Worm (Caenorhabditis elegans) whole organism, L1 larva: ENCODE results near the gene rnr-1.

Experiments
- aly-2 ChIP-seq: fragments of 150-350 bp; optimal IDR thresholded peaks from 2 replicates; lab custom pipeline; 2014; ENCODE audit warnings: missing biosample characterization, missing genetic modification characterization
- egl-13 ChIP-seq: sonication (generic microtip); optimal IDR thresholded peaks from 2 replicates; lab custom pipeline; 2016; ENCODE audit warnings: missing genotype, missing genetic modification reagents, missing genetic modification characterization, missing compliant biosample characterization
- jun-1 ChIP-seq: fragments of 150-350 bp; optimal IDR thresholded peaks from 2 replicates; lab custom pipeline; 2014; ENCODE audit warnings: missing biosample characterization, missing genetic modification reagents, missing genetic modification characterization
- lin-13 ChIP-seq: fragments of 150-350 bp; optimal IDR thresholded peaks from 2 replicates; lab custom pipeline; 2014; ENCODE audit warnings: missing biosample characterization, missing genetic modification reagents, missing genetic modification characterization
- nhr-76 ChIP-seq: sonication (generic microtip); optimal IDR thresholded peaks from 2 replicates; lab custom pipeline; 2017; ENCODE audit warnings: missing biosample characterization, missing genetic modification characterization
- nhr-77 ChIP-seq: fragments of 150-350 bp; optimal IDR thresholded peaks from 2 replicates; lab custom pipeline; 2014; ENCODE audit warnings: missing biosample characterization, missing genetic modification characterization
- pax-3 ChIP-seq: fragments of 200-800 bp; sonication (Bioruptor generic); optimal IDR thresholded peaks from 2 replicates; lab custom pipeline; 2018; ENCODE audit warnings: mild to moderate bottlenecking, missing genetic modification characterization, moderate library complexity, missing compliant biosample characterization
- snpc-4 ChIP-seq: fragments of 150-350 bp; optimal IDR thresholded peaks from 2 replicates; lab custom pipeline; 2014; ENCODE audit warnings: missing biosample characterization, missing genetic modification characterization
- sup-37 ChIP-seq: fragments of 200-800 bp; sonication (Bioruptor generic); optimal IDR thresholded peaks from 2 replicates; lab custom pipeline; 2018; ENCODE audit warnings: mild to moderate bottlenecking, missing genetic modification characterization, missing compliant biosample characterization
- unc-62 ChIP-seq: fragments of 150-350 bp; optimal IDR thresholded peaks from 2 replicates; lab custom pipeline; 2014; ENCODE audit warnings: missing biosample characterization, missing genetic modification reagents, missing genetic modification characterization
- vab-15 ChIP-seq: sonication (generic microtip); optimal IDR thresholded peaks from 2 replicates; lab custom pipeline; 2017; ENCODE audit warnings: missing genotype, mild to moderate bottlenecking, missing genetic modification characterization, missing compliant biosample characterization
- ztf-11 ChIP-seq, 2 experiments: sonication (generic microtip); optimal IDR thresholded peaks; 2 replicates each; lab custom pipeline; 2016 to 2017; ENCODE audit warnings: missing genetic modification characterization in 2 of 2, missing biosample characterization in 1 of 2, missing compliant biosample characterization in 1 of 2

DNA sequence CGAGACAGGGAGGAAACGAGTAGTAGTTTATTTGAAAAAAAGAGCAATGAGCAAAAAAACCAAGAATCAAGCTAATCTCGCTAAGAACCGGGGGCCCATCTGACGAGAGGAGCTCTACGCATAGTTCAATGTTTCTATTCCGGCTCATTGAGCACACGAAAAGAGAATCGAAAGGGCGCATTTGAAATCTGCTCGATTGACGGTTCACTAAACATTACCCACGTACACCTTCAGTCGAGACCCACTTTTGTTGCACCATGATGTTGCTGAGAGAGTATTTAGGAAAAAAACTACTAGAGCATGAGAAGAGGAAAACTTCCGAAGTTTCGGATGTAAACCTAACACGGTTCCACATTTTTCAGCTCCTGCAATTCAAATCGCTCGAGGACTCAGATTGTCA lies 3.6 kb downstream of the rnr-1 start:
- TF ChIP-seq ztf-11 (tag; optimal IDR thresholded peaks at IDR 0.05; lab: Kevin White, UChicago) (no peak), snpc-4 (no peak), nhr-76 (tag; lab: Kevin White, UChicago) (no peak), vab-15 (tag; lab: Kevin White, UChicago) (no peak), lin-13 (no peak), unc-62 (GFP tag; lab: Kevin White, UChicago) (no peak), sup-37 (GFP tag; lab: Kevin White, UChicago) (no peak), jun-1 (tag; lab: Kevin White, UChicago) (no peak), egl-13 (tag; lab: Kevin White, UChicago) (no peak), aly-2 (tag; lab: Kevin White, UChicago) (peak; percentile 30), nhr-77 (no peak), pax-3 (tag; lab: Kevin White, UChicago) (no peak)
